Worm (Caenorhabditis elegans) whole organism, L4 larva: ENCODE measurements around the gene sre-33.

Source experiments
- D1046.2 ChIP-seq: fragments of 200-800 bp; sonication (Bioruptor generic); IDR thresholded peaks from 2 replicates; pipeline ENCODE4 v1.3.6; 2022; ENCODE audit warnings: missing genetic modification characterization, missing compliant biosample characterization
- tra-1 ChIP-seq: fragments of 200-800 bp; sonication (Bioruptor generic); IDR thresholded peaks from 2 replicates; pipeline ENCODE4 v1.3.6; 2022; ENCODE audit warnings: missing genetic modification reagents, missing genetic modification characterization, missing compliant biosample characterization
- unc-39 ChIP-seq: sonication (generic microtip); optimal IDR thresholded peaks from 2 replicates; lab custom pipeline; 2017; ENCODE audit warnings: missing biosample characterization, missing genetic modification characterization
- zfp-2 ChIP-seq: sonication (generic microtip); optimal IDR thresholded peaks from 2 replicates; lab custom pipeline; 2016; ENCODE audit warnings: mild to moderate bottlenecking, missing genetic modification characterization, missing compliant biosample characterization

Gene sre-33

ce11 chrII:12502784-12503183 is 49.7 kb downstream of the sre-33 start, which contains the start of gene ador-1:
ador-1 (minus strand) TSS chrII:12502884.
- TF ChIP-seq zfp-2 (tag; lab: Kevin White, UChicago) (no peak), tra-1 (GFP tag; lab: Robert Waterston, UW) (no peak), unc-39 (no peak), D1046.2 (no peak)
